Fruit fly (Drosophila melanogaster) whole organism, embryonic: ENCODE measurements around the gene CG14367.

Experiments used
- Aef1 ChIP-seq: fragments of 200-800 bp; sonication (Bioruptor generic); IDR thresholded peaks from 3 replicates; pipeline ENCODE4 v1.3.6; 2022; ENCODE audit warnings: missing biosample characterization, missing genetic modification characterization
- Antp ChIP-seq: fragments of 200-800 bp; sonication (Bioruptor generic); optimal IDR thresholded peaks from 3 replicates; lab custom pipeline; 2016; ENCODE audit warnings: missing biosample characterization, missing genetic modification characterization
- Atf6 ChIP-seq: fragments of 200-800 bp; sonication (Bioruptor generic); IDR thresholded peaks from 2 replicates; pipeline ENCODE4 v1.3.6; 2022; ENCODE audit warnings: missing biosample characterization, missing genetic modification characterization
- CG1024 ChIP-seq: fragments of 200-800 bp; sonication (Bioruptor generic); IDR thresholded peaks from 2 replicates; pipeline ENCODE4 v1.3.6; 2022; ENCODE audit warnings: missing biosample characterization, missing genetic modification characterization
- CG11085 ChIP-seq: fragments of 200-800 bp; sonication (Bioruptor generic); IDR thresholded peaks from 2 replicates; pipeline ENCODE4 v1.3.6; 2022; ENCODE audit warnings: missing biosample characterization, missing genetic modification characterization
- CG11695 ChIP-seq: fragments of 200-800 bp; sonication (Bioruptor generic); IDR thresholded peaks from 3 replicates; pipeline ENCODE4 v1.3.6; 2022; ENCODE audit warnings: missing biosample characterization, missing genetic modification characterization
- CG14441 ChIP-seq: fragments of 200-800 bp; sonication (Bioruptor generic); IDR thresholded peaks from 2 replicates; pipeline ENCODE4 v1.3.6; 2022; ENCODE audit warnings: missing biosample characterization, missing genetic modification characterization
- CG15696 ChIP-seq: fragments of 200-800 bp; sonication (Bioruptor generic); optimal IDR thresholded peaks from 2 replicates; lab custom pipeline; 2019; ENCODE audit warnings: missing biosample characterization, mild to moderate bottlenecking, missing genetic modification characterization, moderate library complexity
- CG18764 ChIP-seq: fragments of 200-800 bp; sonication (Bioruptor generic); optimal IDR thresholded peaks from 3 replicates; lab custom pipeline; 2016; ENCODE audit warnings: missing biosample characterization, missing genetic modification characterization
- CG31365 ChIP-seq: fragments of 200-800 bp; sonication (Bioruptor generic); optimal IDR thresholded peaks from 2 replicates; lab custom pipeline; 2018; ENCODE audit warnings: missing biosample characterization, mild to moderate bottlenecking, missing genetic modification characterization
- CG33557 ChIP-seq: fragments of 200-800 bp; sonication (Bioruptor generic); optimal IDR thresholded peaks from 2 replicates; lab custom pipeline; 2019; ENCODE audit warnings: missing biosample characterization, mild to moderate bottlenecking, missing genetic modification characterization, moderate library complexity
- CG34422 ChIP-seq: fragments of 200-800 bp; sonication (Bioruptor generic); IDR thresholded peaks from 3 replicates; pipeline ENCODE4 v1.3.6; 2022; ENCODE audit warnings: missing biosample characterization, missing genetic modification characterization
- CG7372 ChIP-seq: fragments of 200-800 bp; sonication (Bioruptor generic); IDR thresholded peaks from 2 replicates; pipeline ENCODE4 v1.3.6; 2022; ENCODE audit warnings: missing biosample characterization, missing genetic modification characterization
- CG8359 ChIP-seq: fragments of 200-800 bp; sonication (Bioruptor generic); optimal IDR thresholded peaks from 2 replicates; lab custom pipeline; 2017; ENCODE audit warnings: missing biosample characterization, mild to moderate bottlenecking, missing genetic modification characterization, borderline replicate concordance
- CHES-1-like ChIP-seq: fragments of 200-800 bp; sonication (Bioruptor generic); optimal IDR thresholded peaks from 2 replicates; lab custom pipeline; 2016; ENCODE audit warnings: missing biosample characterization, missing genetic modification characterization
- Dek ChIP-seq: fragments of 200-800 bp; sonication (Bioruptor generic); optimal IDR thresholded peaks from 3 replicates; lab custom pipeline; 2019; ENCODE audit warnings: missing biosample characterization, mild to moderate bottlenecking, missing genetic modification characterization, moderate library complexity
- Dll ChIP-seq: fragments of 200-800 bp; sonication (Bioruptor generic); IDR thresholded peaks from 4 replicates; pipeline ENCODE4 v1.3.6; 2022; ENCODE audit warnings: missing biosample characterization, missing genetic modification characterization; ENCODE audit not compliant: partially characterized antibody
- ERR ChIP-seq: fragments of 200-800 bp; sonication (Bioruptor generic); optimal IDR thresholded peaks from 2 replicates; lab custom pipeline; 2016; ENCODE audit warnings: missing biosample characterization, missing genetic modification characterization
- Gug ChIP-seq: fragments of 200-800 bp; sonication (Bioruptor generic); IDR thresholded peaks from 4 replicates; pipeline ENCODE4 v1.3.6; 2022; ENCODE audit warnings: missing biosample characterization, missing genetic modification characterization
- HLH54F ChIP-seq: fragments of 200-800 bp; sonication (Bioruptor generic); optimal IDR thresholded peaks from 3 replicates; lab custom pipeline; 2016; ENCODE audit warnings: missing biosample characterization, missing genetic modification characterization
- Hr51 ChIP-seq, 2 experiments: fragments of 200-800 bp; sonication (Bioruptor generic); optimal IDR thresholded peaks; 2 replicates in 1 of 2; 3 replicates in 1 of 2; lab custom pipeline; 2016 to 2018; ENCODE audit warnings: missing biosample characterization in 2 of 2, missing genetic modification characterization in 2 of 2, mild to moderate bottlenecking in 1 of 2, moderate library complexity in 1 of 2
- MTF-1 ChIP-seq: fragments of 200-800 bp; sonication (Bioruptor generic); optimal IDR thresholded peaks from 2 replicates; lab custom pipeline; 2018; ENCODE audit warnings: missing biosample characterization, mild to moderate bottlenecking, missing genetic modification characterization, borderline replicate concordance
- Mad ChIP-seq: fragments of 200-800 bp; sonication (Bioruptor generic); optimal IDR thresholded peaks from 2 replicates; lab custom pipeline; 2016; ENCODE audit warnings: missing biosample characterization, missing genetic modification characterization
- NC2α ChIP-seq: fragments of 200-800 bp; sonication (Bioruptor generic); optimal IDR thresholded peaks from 2 replicates; lab custom pipeline; 2016; ENCODE audit warnings: missing biosample characterization, missing genetic modification characterization
- NfI ChIP-seq: fragments of 200-800 bp; sonication (Bioruptor generic); optimal IDR thresholded peaks from 3 replicates; lab custom pipeline; 2018; ENCODE audit warnings: missing biosample characterization, mild to moderate bottlenecking, missing genetic modification characterization, moderate library complexity
- Oli ChIP-seq: fragments of 200-800 bp; sonication (Bioruptor generic); optimal IDR thresholded peaks from 2 replicates; lab custom pipeline; 2018; ENCODE audit warnings: missing biosample characterization, mild to moderate bottlenecking, missing genetic modification characterization, moderate library complexity
- Rfx ChIP-seq: fragments of 200-800 bp; sonication (Bioruptor generic); IDR thresholded peaks from 2 replicates; pipeline ENCODE4 v1.3.6; 2022; ENCODE audit warnings: missing biosample characterization, missing genetic modification characterization
- Rx ChIP-seq: fragments of 200-800 bp; sonication (Bioruptor generic); IDR thresholded peaks from 2 replicates; pipeline ENCODE4 v1.3.6; 2022; ENCODE audit warnings: missing biosample characterization, missing genetic modification characterization
- Scr ChIP-seq: fragments of 200-800 bp; sonication (Bioruptor generic); IDR thresholded peaks from 2 replicates; pipeline ENCODE4 v1.3.6; 2022; ENCODE audit warnings: missing biosample characterization, missing genetic modification characterization; ENCODE audit not compliant: partially characterized antibody
- az2 ChIP-seq: fragments of 200-800 bp; sonication (Bioruptor generic); optimal IDR thresholded peaks from 3 replicates; lab custom pipeline; 2016; ENCODE audit warnings: missing biosample characterization, missing genetic modification characterization
- bsh ChIP-seq, 2 experiments: fragments of 200-800 bp; sonication (Bioruptor generic); optimal IDR thresholded peaks; 2 replicates each; lab custom pipeline; 2017 to 2018; ENCODE audit warnings: mild to moderate bottlenecking in 2 of 2, missing biosample characterization in 2 of 2, missing genetic modification characterization in 2 of 2, moderate library complexity in 1 of 2
- chif ChIP-seq, 2 experiments: fragments of 200-800 bp; sonication (Bioruptor generic); optimal IDR thresholded peaks; 3 replicates each; lab custom pipeline; 2016; ENCODE audit warnings: missing biosample characterization in 2 of 2, missing genetic modification characterization in 2 of 2
- crp ChIP-seq, 2 experiments: fragments of 200-800 bp; sonication (Bioruptor generic); optimal IDR thresholded peaks; 2 replicates in 1 of 2; 3 replicates in 1 of 2; lab custom pipeline; 2017; ENCODE audit warnings: missing biosample characterization in 2 of 2, missing genetic modification characterization in 2 of 2, mild to moderate bottlenecking in 1 of 2, moderate library complexity in 1 of 2
- dan ChIP-seq: fragments of 200-800 bp; sonication (Bioruptor generic); IDR thresholded peaks from 2 replicates; pipeline ENCODE4 v1.3.6; 2022; ENCODE audit warnings: missing biosample characterization, missing genetic modification characterization
- dysf ChIP-seq: fragments of 200-800 bp; sonication (Bioruptor generic); IDR thresholded peaks from 3 replicates; pipeline ENCODE4 v1.3.6; 2022; ENCODE audit warnings: missing biosample characterization, missing genetic modification characterization
- eve ChIP-seq, 2 experiments: fragments of >200 bp; optimal IDR thresholded peaks; 2 replicates each; lab custom pipeline; 2017; ENCODE audit warnings: missing biosample characterization in 2 of 2, missing genetic modification characterization in 2 of 2
- fd102C ChIP-seq: fragments of 200-800 bp; sonication (Bioruptor generic); optimal IDR thresholded peaks from 2 replicates; lab custom pipeline; 2018; ENCODE audit warnings: missing biosample characterization, mild to moderate bottlenecking, missing genetic modification characterization, moderate library complexity
- grau ChIP-seq: fragments of 200-800 bp; optimal IDR thresholded peaks from 3 replicates; lab custom pipeline; 2019; ENCODE audit warnings: missing biosample characterization, mild to moderate bottlenecking, missing genetic modification characterization, moderate library complexity
- hth ChIP-seq: fragments of >200 bp; optimal IDR thresholded peaks from 2 replicates; lab custom pipeline; 2017; ENCODE audit warnings: inconsistent platforms
- kay ChIP-seq: fragments of 200-800 bp; sonication (Bioruptor generic); optimal IDR thresholded peaks from 2 replicates; lab custom pipeline; 2016; ENCODE audit warnings: missing biosample characterization, missing genetic modification characterization
- psq ChIP-seq: fragments of 200-800 bp; sonication (Bioruptor generic); optimal IDR thresholded peaks from 2 replicates; lab custom pipeline; 2017; ENCODE audit warnings: missing biosample characterization, missing genetic modification characterization
- scrt ChIP-seq: fragments of 200-800 bp; sonication (Bioruptor generic); optimal IDR thresholded peaks from 2 replicates; lab custom pipeline; 2018; ENCODE audit warnings: missing biosample characterization, mild to moderate bottlenecking, missing genetic modification characterization, moderate library complexity
- sd ChIP-seq: fragments of 200-800 bp; sonication (Bioruptor generic); optimal IDR thresholded peaks from 3 replicates; lab custom pipeline; 2018; ENCODE audit warnings: missing biosample characterization, mild to moderate bottlenecking, missing genetic modification characterization, moderate library complexity
- sob ChIP-seq: fragments of 200-800 bp; sonication (Bioruptor generic); IDR thresholded peaks from 2 replicates; pipeline ENCODE4 v1.3.6; 2022; ENCODE audit warnings: missing biosample characterization, missing genetic modification characterization
- tgo ChIP-seq: fragments of 200-800 bp; sonication (Bioruptor generic); IDR thresholded peaks from 3 replicates; pipeline ENCODE4 v1.3.6; 2022; ENCODE audit warnings: missing biosample characterization, missing genetic modification characterization
- trh ChIP-seq: fragments of 200-800 bp; sonication (Bioruptor generic); optimal IDR thresholded peaks from 2 replicates; lab custom pipeline; 2016; ENCODE audit warnings: missing biosample characterization, missing genetic modification characterization
- tup ChIP-seq: fragments of 200-800 bp; sonication (Bioruptor generic); optimal IDR thresholded peaks from 2 replicates; lab custom pipeline; 2016; ENCODE audit warnings: missing biosample characterization, mild to moderate bottlenecking, missing genetic modification characterization, moderate library complexity
- wor ChIP-seq: fragments of 200-800 bp; sonication (Bioruptor generic); IDR thresholded peaks from 2 replicates; pipeline ENCODE4 v1.3.6; 2022; ENCODE audit warnings: missing biosample characterization, missing genetic modification characterization
- yki ChIP-seq: fragments of >200 bp; optimal IDR thresholded peaks from 3 replicates; lab custom pipeline; 2018

Gene CG14367

dm6 chr3R:13676137-13677086 is 17.4 kb upstream of the CG14367 start, which contains the start of the genes Lkb1 and CG9588:
TSS of gene Lkb1 (plus strand) at chr3R:13676549.
TSS of gene CG9588 (minus strand) at chr3R:13676681.
- TF ChIP-seq Antp (GFP tag; lab: Kevin White, UChicago) (peak; percentile 60), ERR (peak; percentile 17), CG11695 (GFP tag; lab: Robert Waterston, UW) (peak; percentile 72; the same call in 2 of the 3 replicates), Dll (peak; percentile 37; the same call in 1 of the 4 replicates), Gug (GFP tag; lab: Robert Waterston, UW) (peak; percentile 84), CG15696 (tag; lab: Kevin White, UChicago) (no peak), CG14441 (GFP tag; lab: Robert Waterston, UW) (peak; percentile 83), HLH54F (GFP tag; lab: Kevin White, UChicago) (peak; percentile 68), CG31365 (tag; lab: Kevin White, UChicago) (no peak), chif (GFP tag; optimal IDR thresholded peaks at IDR 0.05; lab: Kevin White, UChicago) (peak; percentile 46 to 52), MTF-1 (GFP tag; lab: Kevin White, UChicago) (no peak), NC2α (no peak), fd102C (GFP tag; lab: Kevin White, UChicago) (no peak), tgo (GFP tag; lab: Robert Waterston, UW) (peak; percentile 76), Dek (tag; lab: Kevin White, UChicago) (no peak), psq (no peak), kay (GFP tag; lab: Kevin White, UChicago) (peak; percentile 11), bsh (GFP tag; optimal IDR thresholded peaks at IDR 0.05; lab: Kevin White, UChicago) (peak; percentile 34 to 46), grau (tag; lab: Kevin White, UChicago) (no peak), hth (no peak), az2 (GFP tag; lab: Kevin White, UChicago) (peak; percentile 36), Scr (GFP tag; lab: Robert Waterston, UW) (peak; percentile 19; the same call in 1 of the 2 replicates), CG8359 (GFP tag; lab: Kevin White, UChicago) (no peak), scrt (no peak), Rx (GFP tag; lab: Robert Waterston, UW) (peak; percentile 87), crp (GFP tag; optimal IDR thresholded peaks at IDR 0.05; lab: Kevin White, UChicago) (no peak), yki (no peak), CG34422 (GFP tag; lab: Robert Waterston, UW) (peak; percentile 81), Rfx (GFP tag; lab: Robert Waterston, UW) (peak; percentile 85), Atf6 (GFP tag; lab: Robert Waterston, UW) (peak; percentile 71), Mad (peak; percentile 2), sob (GFP tag; lab: Robert Waterston, UW) (peak; percentile 80), eve (GFP tag; optimal IDR thresholded peaks at IDR 0.05; lab: Kevin White, UChicago) (no peak), CG1024 (peak; percentile 78), trh (GFP tag; lab: Kevin White, UChicago) (peak; percentile 56), Hr51 (GFP tag; optimal IDR thresholded peaks at IDR 0.05; lab: Kevin White, UChicago) (no peak), CG7372 (GFP tag; lab: Robert Waterston, UW) (peak; percentile 66), Aef1 (peak; percentile 65), dysf (GFP tag; lab: Robert Waterston, UW) (peak; percentile 79), NfI (GFP tag; lab: Kevin White, UChicago) (peak; percentile 38), CG11085 (GFP tag; lab: Robert Waterston, UW) (peak; percentile 69), sd (tag; lab: Kevin White, UChicago) (no peak), CG18764 (GFP tag; lab: Kevin White, UChicago) (no peak), wor (GFP tag; lab: Robert Waterston, UW) (peak; percentile 41; the same call in 1 of the 2 replicates), CG33557 (GFP tag; lab: Kevin White, UChicago) (peak; percentile 10), tup (GFP tag; lab: Kevin White, UChicago) (peak; percentile 3), Oli (tag; lab: Kevin White, UChicago) (peak; percentile 22), dan (0 out of 2 replicates have a peak, but pooled peaks have one; percentile 42), CHES-1-like (GFP tag; lab: Kevin White, UChicago) (peak; percentile 46)
